Worm (Caenorhabditis elegans): ENCODE measurements around the gene mps-1.

Gene mps-1

ce11 chrII:6263685-6264084 is 30.5 kb downstream of the mps-1 start, which contains the start of gene F13H8.3:
Gene F13H8.3 (plus strand): TSS chrII:6263985.
- TF ChIP-seq Y56A3A.18 (GFP tag; IDR thresholded peaks at IDR 0.05) (no peak), cebp-2 (GFP tag; IDR thresholded peaks at IDR 0.05) (no peak), ztf-28 (GFP tag; IDR thresholded peaks at IDR 0.05) (no peak), lir-1 (GFP tag; conservative IDR thresholded peaks at IDR 0.05) (no peak), nhr-27 (tag; optimal IDR thresholded peaks at IDR 0.05) (no peak), nhr-120 (GFP tag; IDR thresholded peaks at IDR 0.05) (no peak), K11D2.4 (GFP tag; IDR thresholded peaks at IDR 0.05) (no peak), F49E8.2 (tag; optimal IDR thresholded peaks at IDR 0.05; ENCODE audit: insufficient read depth) (no peak), atf-7 (tag; optimal IDR thresholded peaks at IDR 0.05) (no peak), him-1 (tag; optimal IDR thresholded peaks at IDR 0.05) (no peak), zim-3 (tag; optimal IDR thresholded peaks at IDR 0.05) (no peak), efl-1 (GFP tag; optimal IDR thresholded peaks at IDR 0.05) (no peak), attf-5 (GFP tag; optimal IDR thresholded peaks at IDR 0.05) (no peak), snpc-1.1 (tag; optimal IDR thresholded peaks at IDR 0.05; ENCODE audit: insufficient read depth) (no peak), snpc-1.3 (tag; optimal IDR thresholded peaks at IDR 0.05; ENCODE audit: insufficient read depth) (no peak), nhr-80 (tag; optimal IDR thresholded peaks at IDR 0.05) (no peak), somi-1 (GFP tag; optimal IDR thresholded peaks at IDR 0.05) (no peak), Y53F4B.3 (GFP tag; IDR thresholded peaks at IDR 0.05) (no peak), F52B5.7 (tag; optimal IDR thresholded peaks at IDR 0.05) (no peak), F57A8.1 (GFP tag; optimal IDR thresholded peaks at IDR 0.05) (no peak)

ce11 chrII:6262222-6262621 is 31.9 kb downstream of the mps-1 start, which contains the start of gene F13H8.12:
Gene F13H8.12 (plus strand): TSS chrII:6262522.
- TF ChIP-seq cebp-2 (GFP tag; IDR thresholded peaks at IDR 0.05) = no peak
- TF ChIP-seq chd-7 (tag; optimal IDR thresholded peaks at IDR 0.05) = no peak
- TF ChIP-seq lin-26 (GFP tag; IDR thresholded peaks at IDR 0.05) = no peak
- TF ChIP-seq ccch-3 (GFP tag; optimal IDR thresholded peaks at IDR 0.05) = no peak
- TF ChIP-seq F57C9.4 (tag; optimal IDR thresholded peaks at IDR 0.05) = no peak
- no peak for TF ChIP-seq egl-18 (GFP tag; IDR thresholded peaks at IDR 0.05)
- TF ChIP-seq lsl-1 (GFP tag; optimal IDR thresholded peaks at IDR 0.05) = no peak
- TF ChIP-seq madf-6 (GFP tag; IDR thresholded peaks at IDR 0.05) = no peak
- TF ChIP-seq ztf-25 (GFP tag; IDR thresholded peaks at IDR 0.05) = no peak
- no peak for TF ChIP-seq T26A5.8 (tag; optimal IDR thresholded peaks at IDR 0.05)
- TF ChIP-seq F22D6.2 (tag; optimal IDR thresholded peaks at IDR 0.05) = no peak
- no peak for TF ChIP-seq ZK185.1 (tag; optimal IDR thresholded peaks at IDR 0.05; ENCODE audit: poor library complexity, severe bottlenecking)
- no peak for TF ChIP-seq T07F8.4 (tag; optimal IDR thresholded peaks at IDR 0.05)
- TF ChIP-seq efl-1 (GFP tag; optimal IDR thresholded peaks at IDR 0.05) = no peak
- TF ChIP-seq lin-54 (GFP tag; optimal IDR thresholded peaks at IDR 0.05) = no peak
- no peak for TF ChIP-seq ceh-100 (GFP tag; IDR thresholded peaks at IDR 0.05)
- no peak for TF ChIP-seq tbx-9 (tag; optimal IDR thresholded peaks at IDR 0.05; ENCODE audit: borderline replicate concordance)
- no peak for TF ChIP-seq unc-62 (GFP tag; optimal IDR thresholded peaks at IDR 0.05)

ce11 chrII:6260684-6261083 is 33.5 kb downstream of the mps-1 start, which contains the start of gene nmgp-1:
Gene nmgp-1 (plus strand): TSS chrII:6260857.
- TF ChIP-seq nhr-80 (tag; optimal IDR thresholded peaks at IDR 0.05) (peak; percentile 17), efl-1 (GFP tag; optimal IDR thresholded peaks at IDR 0.05) (no peak), Y56A3A.18 (GFP tag; IDR thresholded peaks at IDR 0.05) (no peak)

Data from whole organism, young adult.